Worm (Caenorhabditis elegans): ENCODE measurements around the gene ugt-4.

Gene ugt-4

ce11 chrV:12795927-12796326 lies 791 bp upstream of the ugt-4 start:
- TF ChIP-seq nhr-23 (tag; optimal IDR thresholded peaks at IDR 0.05) (no peak), unc-39 (tag; optimal IDR thresholded peaks at IDR 0.05) (no peak), gmeb-1 (tag; optimal IDR thresholded peaks at IDR 0.05) (no peak), skn-1 (tag; optimal IDR thresholded peaks at IDR 0.05) (no peak), fos-1 (tag; optimal IDR thresholded peaks at IDR 0.05) (no peak), mbf-1 (tag; optimal IDR thresholded peaks at IDR 0.05) (no peak), nhr-77 (tag; optimal IDR thresholded peaks at IDR 0.05) (no peak), Y55F3AM.14 (GFP tag; optimal IDR thresholded peaks at IDR 0.05) (no peak), ztf-4 (tag; optimal IDR thresholded peaks at IDR 0.05) (no peak), sma-3 (GFP tag; optimal IDR thresholded peaks at IDR 0.05) (no peak)

DNA sequence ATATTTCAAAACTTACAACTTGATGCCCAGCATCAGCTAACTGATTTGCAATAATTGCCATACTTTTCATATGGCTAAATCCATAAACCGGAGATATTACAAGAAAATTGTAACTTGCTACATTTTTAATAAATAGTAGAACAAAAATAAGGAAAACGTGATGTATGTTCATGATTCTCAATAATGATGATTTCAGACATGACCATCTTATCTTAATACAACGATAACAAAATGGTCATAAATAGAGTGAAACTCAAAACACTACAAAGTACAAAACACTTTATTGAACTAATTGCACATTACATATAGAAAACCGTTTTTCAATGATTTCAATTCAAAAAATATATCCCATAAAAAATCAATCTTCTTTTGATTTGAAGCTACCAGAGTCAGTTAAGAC lies 2.4 kb downstream of the ugt-4 start, which contains the start of gene ugt-5:
Gene ugt-5, minus strand, starts transcription at position 214 of the 400 bp plus-strand sequence.
- TF ChIP-seq elt-1 (tag; optimal IDR thresholded peaks at IDR 0.05) (no peak), ztf-11 (tag; optimal IDR thresholded peaks at IDR 0.05) (no peak), peb-1 (tag; optimal IDR thresholded peaks at IDR 0.05) (no peak), mdl-1 (tag; optimal IDR thresholded peaks at IDR 0.05) (no peak), ama-1 (optimal IDR thresholded peaks at IDR 0.05) (no peak), crh-2 (tag; optimal IDR thresholded peaks at IDR 0.05) (no peak), ztf-4 (tag; optimal IDR thresholded peaks at IDR 0.05) (no peak), nhr-237 (tag; optimal IDR thresholded peaks at IDR 0.05) (no peak), R02D3.7 (tag; optimal IDR thresholded peaks at IDR 0.05) (no peak), ceh-16 (tag; optimal IDR thresholded peaks at IDR 0.05) (no peak), fos-1 (tag; optimal IDR thresholded peaks at IDR 0.05) (peak; percentile 8), lin-11 (tag; optimal IDR thresholded peaks at IDR 0.05) (no peak), nhr-11 (tag; optimal IDR thresholded peaks at IDR 0.05) (no peak), blmp-1 (tag; optimal IDR thresholded peaks at IDR 0.05; ENCODE audit: insufficient read depth) (no peak), skn-1 (tag; optimal IDR thresholded peaks at IDR 0.05) (peak; percentile 78)

ce11 chrV:12790188-12790587 lies 4.9 kb downstream of the ugt-4 start, which contains the start of gene srbc-43:
srbc-43 (minus strand) TSS chrV:12790518.
- TF ChIP-seq ceh-82 (tag; optimal IDR thresholded peaks at IDR 0.05) (no peak), lin-11 (tag; optimal IDR thresholded peaks at IDR 0.05) (no peak)

DNA sequence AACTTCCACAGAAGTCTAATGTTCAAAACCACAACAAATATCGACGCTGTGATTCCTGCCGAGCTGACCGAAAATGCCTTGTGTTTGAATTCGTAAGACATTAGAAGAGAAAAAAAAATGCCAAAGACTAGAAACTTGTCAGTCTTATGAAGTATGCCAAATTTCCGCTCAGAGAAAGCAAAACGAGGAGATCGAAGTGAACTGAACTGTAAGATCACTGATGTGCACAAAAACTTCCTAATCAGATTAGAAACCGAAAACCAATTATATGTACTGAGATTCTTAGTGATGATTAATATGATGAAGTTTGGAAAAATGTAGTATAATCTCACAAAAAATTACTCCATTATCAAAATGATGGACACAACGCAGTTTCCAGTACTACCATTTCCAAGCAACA lies 6.7 kb downstream of the ugt-4 start, which contains the start of gene srbc-44:
Gene srbc-44, minus strand, starts transcription at position 101 of the 400 bp plus-strand sequence.
- TF ChIP-seq unc-39 (tag; optimal IDR thresholded peaks at IDR 0.05), result no peak
- TF ChIP-seq nhr-12 (tag; optimal IDR thresholded peaks at IDR 0.05), result no peak
- no peak for TF ChIP-seq peb-1 (tag; optimal IDR thresholded peaks at IDR 0.05)
- no peak for TF ChIP-seq ZK546.5 (tag; optimal IDR thresholded peaks at IDR 0.05)
- TF ChIP-seq sem-4 (tag; optimal IDR thresholded peaks at IDR 0.05), result no peak
- no peak for TF ChIP-seq nhr-11 (tag; optimal IDR thresholded peaks at IDR 0.05)
- no peak for TF ChIP-seq nhr-21 (tag; optimal IDR thresholded peaks at IDR 0.05)
- TF ChIP-seq nhr-6 (tag; optimal IDR thresholded peaks at IDR 0.05), result no peak
- no peak for TF ChIP-seq nhr-10 (tag; optimal IDR thresholded peaks at IDR 0.05)
- TF ChIP-seq nhr-129 (tag; optimal IDR thresholded peaks at IDR 0.05), result no peak
- TF ChIP-seq ztf-1 (GFP tag; conservative IDR thresholded peaks at IDR 0.05), result no peak
- TF ChIP-seq elt-1 (tag; optimal IDR thresholded peaks at IDR 0.05), result no peak
- no peak for TF ChIP-seq lin-11 (tag; optimal IDR thresholded peaks at IDR 0.05)
- no peak for TF ChIP-seq mab-5 (tag; optimal IDR thresholded peaks at IDR 0.05)
- no peak for TF ChIP-seq snpc-4 (tag; optimal IDR thresholded peaks at IDR 0.05)
- TF ChIP-seq nhr-237 (tag; optimal IDR thresholded peaks at IDR 0.05), result no peak
- TF ChIP-seq egl-27 (tag; optimal IDR thresholded peaks at IDR 0.05), result no peak
- no peak for TF ChIP-seq zag-1 (tag; optimal IDR thresholded peaks at IDR 0.05)

- TF ChIP-seq lin-39 (tag; optimal IDR thresholded peaks at IDR 0.05) (no peak), ceh-82 (tag; optimal IDR thresholded peaks at IDR 0.05) (no peak)
Measured at ce11 chrV:12787026-12787425, 8.1 kb downstream of the ugt-4 start, which contains the start of gene fkb-4. fkb-4 (minus strand) TSS chrV:12787126.
